Worm (Caenorhabditis elegans) whole organism, L4 larva: ENCODE data around the gene sri-19.

Experiments
- D1046.2 ChIP-seq: fragments of 200-800 bp; sonication (Bioruptor generic); IDR thresholded peaks from 2 replicates; pipeline ENCODE4 v1.3.6; 2022; ENCODE audit warnings: missing genetic modification characterization, missing compliant biosample characterization
- F10B5.3 ChIP-seq: sonication (generic microtip); optimal IDR thresholded peaks from 2 replicates; lab custom pipeline; 2016; ENCODE audit warnings: mild to moderate bottlenecking, missing genetic modification characterization, missing compliant biosample characterization
- T26A8.4 ChIP-seq: fragments of 200-800 bp; sonication (Bioruptor generic); IDR thresholded peaks from 2 replicates; pipeline ENCODE4 v1.3.6; 2022; ENCODE audit warnings: missing genetic modification characterization, missing compliant biosample characterization
- Y105C5A.15 ChIP-seq: fragments of 200-800 bp; sonication (Bioruptor generic); IDR thresholded peaks from 2 replicates; pipeline ENCODE4 v1.3.6; 2022; ENCODE audit warnings: missing genetic modification characterization, missing compliant biosample characterization
- aha-1 ChIP-seq: fragments of 150-350 bp; peaks from one replicate; lab custom pipeline; 2014; ENCODE audit warnings: missing biosample characterization, missing genetic modification characterization
- ama-1 ChIP-seq: fragments of 150-350 bp; optimal IDR thresholded peaks from 2 replicates; lab custom pipeline; 2014; ENCODE audit warnings: inconsistent platforms, mixed read lengths
- attf-4 ChIP-seq: sonication (generic microtip); optimal IDR thresholded peaks from 3 replicates; lab custom pipeline; 2017; ENCODE audit warnings: missing biosample characterization, missing genetic modification characterization
- ceh-62 ChIP-seq: sonication (generic microtip); optimal IDR thresholded peaks from 2 replicates; lab custom pipeline; 2017; ENCODE audit warnings: missing biosample characterization, missing genetic modification characterization
- ceh-82 ChIP-seq: sonication (generic microtip); optimal IDR thresholded peaks from 2 replicates; lab custom pipeline; 2017; ENCODE audit warnings: missing biosample characterization, missing genetic modification characterization
- ctbp-1 ChIP-seq: fragments of 200-800 bp; sonication (Bioruptor generic); IDR thresholded peaks from 2 replicates; pipeline ENCODE4 v1.3.6; 2022; ENCODE audit warnings: missing genetic modification reagents, missing genetic modification characterization, missing compliant biosample characterization
- daf-16 ChIP-seq, 3 experiments: sonication (generic microtip); optimal IDR thresholded peaks; 2 replicates each; lab custom pipeline; 2016 to 2017; ENCODE audit warnings: missing genetic modification characterization in 3 of 3, missing genetic modification reagents in 3 of 3, mild to moderate bottlenecking in 2 of 3, missing compliant biosample characterization in 2 of 3, missing biosample characterization in 1 of 3, moderate library complexity in 1 of 3
- daf-8 ChIP-seq: fragments of 200-800 bp; sonication (Bioruptor generic); IDR thresholded peaks from 2 replicates; pipeline ENCODE4 v1.3.6; 2022; ENCODE audit warnings: missing genetic modification characterization, missing compliant biosample characterization
- duxl-1 ChIP-seq: sonication (generic microtip); optimal IDR thresholded peaks from 2 replicates; lab custom pipeline; 2016; ENCODE audit warnings: mild to moderate bottlenecking, missing genetic modification characterization, moderate library complexity, missing compliant biosample characterization; ENCODE audit not compliant: poor library complexity
- egl-43 ChIP-seq: fragments of 200-800 bp; sonication (Bioruptor generic); IDR thresholded peaks from 2 replicates; pipeline ENCODE4 v1.3.6; 2022; ENCODE audit warnings: missing genetic modification reagents, missing genetic modification characterization, missing compliant biosample characterization
- fkh-10 ChIP-seq: fragments of 150-350 bp; optimal IDR thresholded peaks from 2 replicates; lab custom pipeline; 2014; ENCODE audit warnings: missing biosample characterization, missing genetic modification reagents, missing genetic modification characterization
- hlh-11 ChIP-seq: fragments of 200-800 bp; sonication (Bioruptor generic); optimal IDR thresholded peaks from 2 replicates; lab custom pipeline; 2018; ENCODE audit warnings: mild to moderate bottlenecking, missing genetic modification characterization, missing compliant biosample characterization
- hlh-30 ChIP-seq: sonication (generic microtip); optimal IDR thresholded peaks from 2 replicates; lab custom pipeline; 2017; ENCODE audit warnings: antibody characterized with exemption, mild to moderate bottlenecking, missing genetic modification characterization, missing compliant biosample characterization; ENCODE audit not compliant: insufficient read depth
- lin-1 ChIP-seq: fragments of 200-800 bp; sonication (Bioruptor generic); IDR thresholded peaks from 2 replicates; pipeline ENCODE4 v1.3.6; 2022; ENCODE audit warnings: missing genetic modification reagents, missing genetic modification characterization, missing compliant biosample characterization
- lin-13 ChIP-seq: fragments of 150-350 bp; optimal IDR thresholded peaks from 2 replicates; lab custom pipeline; 2014; ENCODE audit warnings: missing biosample characterization, missing genetic modification reagents, missing genetic modification characterization
- lsy-2 ChIP-seq, 2 experiments: fragments of 150-350 bp in 1 of 2; sonication (generic microtip) in 1 of 2; optimal IDR thresholded peaks; 2 replicates each; lab custom pipeline; 2014 to 2017; ENCODE audit warnings: missing biosample characterization in 2 of 2, missing genetic modification characterization in 2 of 2
- madf-5 ChIP-seq, 2 experiments: fragments of 200-800 bp; sonication (Bioruptor generic); IDR thresholded peaks; 2 replicates each; pipeline ENCODE4 v1.3.6; 2022; ENCODE audit warnings: missing compliant biosample characterization in 2 of 2, missing genetic modification characterization in 2 of 2
- madf-9 ChIP-seq: fragments of 200-800 bp; sonication (Bioruptor generic); conservative IDR thresholded peaks from 2 replicates; pipeline ENCODE4 v1.3.6; 2022; ENCODE audit warnings: missing genetic modification reagents, missing genetic modification characterization, missing compliant biosample characterization
- mep-1 ChIP-seq: fragments of 150-350 bp; sonication (generic microtip); optimal IDR thresholded peaks from 3 replicates; lab custom pipeline; 2014; ENCODE audit warnings: missing biosample characterization, missing genetic modification characterization
- mes-2 ChIP-seq: sonication (generic microtip); optimal IDR thresholded peaks from 2 replicates; lab custom pipeline; 2016; ENCODE audit warnings: missing genotype, mild to moderate bottlenecking, missing genetic modification characterization, missing compliant biosample characterization; ENCODE audit not compliant: poor library complexity, severe bottlenecking
- nhr-10 ChIP-seq: fragments of 150-350 bp; optimal IDR thresholded peaks from 2 replicates; lab custom pipeline; 2014; ENCODE audit warnings: missing biosample characterization, missing genetic modification characterization
- nhr-102 ChIP-seq: sonication (generic microtip); optimal IDR thresholded peaks from 2 replicates; lab custom pipeline; 2016; ENCODE audit warnings: mild to moderate bottlenecking, missing genetic modification characterization, moderate library complexity, missing compliant biosample characterization
- nhr-11 ChIP-seq: fragments of 150-350 bp; optimal IDR thresholded peaks from 2 replicates; lab custom pipeline; 2014; ENCODE audit warnings: missing biosample characterization, missing genetic modification characterization
- nhr-25 ChIP-seq: sonication (generic microtip); optimal IDR thresholded peaks from 2 replicates; lab custom pipeline; 2017; ENCODE audit warnings: missing genetic modification characterization, mild to moderate bottlenecking, missing compliant biosample characterization, antibody characterized with exemption, moderate library complexity, borderline replicate concordance; ENCODE audit not compliant: insufficient read depth
- nhr-28 ChIP-seq: fragments of 150-350 bp; optimal IDR thresholded peaks from 2 replicates; lab custom pipeline; 2014; ENCODE audit warnings: missing biosample characterization, missing genetic modification characterization
- nhr-41 ChIP-seq: fragments of 200-800 bp; sonication (Bioruptor generic); IDR thresholded peaks from 2 replicates; pipeline ENCODE4 v1.3.6; 2022; ENCODE audit warnings: missing genetic modification reagents, missing genetic modification characterization, missing compliant biosample characterization
- nhr-42 ChIP-seq: fragments of 200-800 bp; sonication (Bioruptor generic); IDR thresholded peaks from 2 replicates; pipeline ENCODE4 v1.3.6; 2022; ENCODE audit warnings: missing genetic modification characterization, missing compliant biosample characterization
- nhr-6 ChIP-seq: fragments of 150-350 bp; optimal IDR thresholded peaks from 2 replicates; lab custom pipeline; 2014; ENCODE audit warnings: missing biosample characterization, missing genetic modification characterization
- php-3 ChIP-seq: fragments of 200-800 bp; sonication (Bioruptor generic); IDR thresholded peaks from 2 replicates; pipeline ENCODE4 v1.3.6; 2022; ENCODE audit warnings: missing genetic modification reagents, missing genetic modification characterization, missing compliant biosample characterization
- snpc-1.2 ChIP-seq: fragments of 200-800 bp; sonication (Bioruptor generic); IDR thresholded peaks from 2 replicates; pipeline ENCODE4 v1.3.6; 2022; ENCODE audit warnings: missing genetic modification reagents, missing genetic modification characterization, missing compliant biosample characterization
- spr-3 ChIP-seq: fragments of 200-800 bp; sonication (Bioruptor generic); optimal IDR thresholded peaks from 2 replicates; lab custom pipeline; 2018; ENCODE audit warnings: mild to moderate bottlenecking, missing genetic modification characterization, missing compliant biosample characterization
- tag-97 ChIP-seq: fragments of 200-800 bp; sonication (Bioruptor generic); IDR thresholded peaks from 2 replicates; pipeline ENCODE4 v1.3.6; 2022; ENCODE audit warnings: missing genetic modification characterization, missing compliant biosample characterization
- unc-130 ChIP-seq: sonication (generic microtip); optimal IDR thresholded peaks from 2 replicates; lab custom pipeline; 2016; ENCODE audit warnings: missing genetic modification reagents, missing genetic modification characterization, missing compliant biosample characterization
- unc-62 ChIP-seq, 3 experiments: fragments of 150-350 bp in 1 of 3; sonication (generic microtip); optimal IDR thresholded peaks in 2 of 3; peaks in 1 of 3; 1 replicate in 1 of 3; 2 replicates in 2 of 3; lab custom pipeline; 2014 to 2017; ENCODE audit warnings: missing biosample characterization in 3 of 3, missing genetic modification characterization in 3 of 3, missing genetic modification reagents in 3 of 3, missing genotype in 1 of 3
- zfp-2 ChIP-seq: sonication (generic microtip); optimal IDR thresholded peaks from 2 replicates; lab custom pipeline; 2016; ENCODE audit warnings: mild to moderate bottlenecking, missing genetic modification characterization, missing compliant biosample characterization
- zip-2 ChIP-seq: fragments of 150-350 bp; optimal IDR thresholded peaks from 2 replicates; lab custom pipeline; 2014; ENCODE audit warnings: missing biosample characterization, missing genetic modification characterization
- ztf-7 ChIP-seq: fragments of 150-350 bp; optimal IDR thresholded peaks from 2 replicates; lab custom pipeline; 2014; ENCODE audit warnings: missing biosample characterization, missing genetic modification characterization

sri-19 gene

ce11 chrIV:10979689-10980088 lies 21.5 kb downstream of the sri-19 start:
- TF ChIP-seq aha-1 (tag; lab: Kevin White, UChicago) (peak; percentile 25), nhr-28 (tag; lab: Kevin White, UChicago) (peak; percentile 2), ceh-62 (tag; lab: Kevin White, UChicago) (no peak), fkh-10 (GFP tag; lab: Kevin White, UChicago) (peak; percentile 46), lsy-2 (tag; optimal IDR thresholded peaks at IDR 0.05; lab: Kevin White, UChicago) (peak in 1 of 2 experiments; percentile 13), madf-5 (GFP tag; IDR thresholded peaks at IDR 0.05; lab: Robert Waterston, UW) (no peak), unc-130 (no peak), snpc-1.2 (no peak), unc-62 (GFP tag; optimal IDR thresholded peaks at IDR 0.05 in 1 of 2; lab: Kevin White, UChicago) (peak in 1 of 2 experiments; percentile 94), unc-62 (tag; optimal IDR thresholded peaks at IDR 0.05; lab: Kevin White, UChicago) (no peak), ctbp-1 (GFP tag; lab: Robert Waterston, UW) (peak; percentile 63; the same call in 1 of the 2 replicates), hlh-30 (tag; lab: Kevin White, UChicago) (peak; percentile 45), mes-2 (tag; lab: Kevin White, UChicago) (peak; percentile 10), tag-97 (GFP tag; lab: Robert Waterston, UW) (no peak), mep-1 (peak; percentile 22), hlh-11 (tag; lab: Kevin White, UChicago) (peak; percentile 46), T26A8.4 (GFP tag; lab: Robert Waterston, UW) (no peak), egl-43 (GFP tag; lab: Robert Waterston, UW) (no peak), php-3 (GFP tag; lab: Robert Waterston, UW) (no peak), nhr-41 (no peak), ama-1 (lab: Kevin White, UChicago) (no peak)

DNA sequence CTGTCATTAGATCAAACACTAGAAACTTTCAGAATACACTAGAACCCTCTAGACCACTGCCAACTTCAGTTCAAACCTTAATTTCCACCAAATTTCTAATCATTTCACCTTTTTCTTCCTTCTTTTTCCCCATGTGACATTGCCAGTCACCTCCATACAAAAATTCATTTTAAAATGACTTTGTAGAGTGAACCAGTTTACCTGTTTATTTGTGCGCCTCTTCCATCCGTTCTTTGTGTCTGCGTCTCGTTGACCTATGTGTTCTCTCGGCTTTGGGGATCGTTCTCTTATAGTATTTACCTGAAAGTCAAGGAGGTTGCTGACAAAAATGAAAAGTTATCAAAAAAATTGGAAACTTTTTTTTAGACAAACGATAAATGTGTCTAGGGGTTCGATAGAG lies 22.5 kb downstream of the sri-19 start:
- TF ChIP-seq ztf-7 (tag; lab: Kevin White, UChicago) (no peak), spr-3 (GFP tag; lab: Kevin White, UChicago) (no peak), ctbp-1 (GFP tag; lab: Robert Waterston, UW) (no peak), nhr-25 (tag; lab: Kevin White, UChicago) (no peak), daf-16 (GFP tag; optimal IDR thresholded peaks at IDR 0.05; lab: Kevin White, UChicago) (no peak), daf-16 (tag; optimal IDR thresholded peaks at IDR 0.05; lab: Kevin White, UChicago) (peak; percentile 22), attf-4 (no peak), nhr-42 (GFP tag; lab: Robert Waterston, UW) (no peak), Y105C5A.15 (no peak), hlh-30 (tag; lab: Kevin White, UChicago) (peak; percentile 4), F10B5.3 (tag; lab: Kevin White, UChicago) (no peak)

DNA sequence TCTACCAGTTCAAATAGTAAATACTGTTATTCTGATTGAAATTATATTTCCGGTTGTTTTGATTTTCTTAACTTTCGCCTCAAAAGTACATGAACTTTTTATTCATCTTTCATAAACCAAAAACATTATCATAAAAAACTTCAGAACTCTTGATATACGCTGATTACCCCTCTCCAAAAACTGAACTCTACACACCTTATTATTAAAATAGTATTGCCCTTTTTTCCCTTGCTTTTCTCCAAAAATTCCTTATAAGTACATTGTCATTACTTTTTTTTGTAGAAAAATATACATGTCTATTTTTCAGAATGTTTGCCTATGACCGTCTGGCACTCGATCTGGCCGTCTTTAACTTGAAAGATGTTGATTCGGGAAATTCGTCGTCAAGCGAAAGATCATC lies 23.6 kb downstream of the sri-19 start, which contains the start of gene Y43E12A.2:
TSS of gene Y43E12A.2 (plus strand) at position 301 of the 400 bp plus-strand sequence.
- TF ChIP-seq zip-2 (no peak), daf-16 (GFP tag; optimal IDR thresholded peaks at IDR 0.05; lab: Kevin White, UChicago) (no peak), daf-16 (tag; optimal IDR thresholded peaks at IDR 0.05; lab: Kevin White, UChicago) (no peak), lin-13 (no peak), nhr-25 (tag; lab: Kevin White, UChicago) (no peak), nhr-10 (tag; lab: Kevin White, UChicago) (no peak), lin-1 (GFP tag; lab: Robert Waterston, UW) (no peak), ceh-82 (tag; lab: Kevin White, UChicago) (no peak), madf-9 (GFP tag; lab: Robert Waterston, UW) (no peak), nhr-11 (tag; lab: Kevin White, UChicago) (no peak), nhr-102 (no peak), unc-62 (GFP tag; optimal IDR thresholded peaks at IDR 0.05 in 1 of 2; lab: Kevin White, UChicago) (no peak), unc-62 (tag; optimal IDR thresholded peaks at IDR 0.05; lab: Kevin White, UChicago) (no peak), nhr-6 (tag; lab: Kevin White, UChicago) (no peak), T26A8.4 (GFP tag; lab: Robert Waterston, UW) (no peak), hlh-11 (tag; lab: Kevin White, UChicago) (no peak), daf-8 (GFP tag; lab: Robert Waterston, UW) (no peak), D1046.2 (GFP tag; lab: Robert Waterston, UW) (no peak), zfp-2 (tag; lab: Kevin White, UChicago) (no peak), duxl-1 (no peak)
